Fruit fly (Drosophila melanogaster) whole organism, embryonic: ENCODE measurements around the gene Atg14.
A peak's percentile ranks its signal among the peaks of the same experiment; 100 is the strongest.

ENCODE experiments used
- Bgb ChIP-seq: fragments of 200-800 bp; sonication (Bioruptor generic); IDR thresholded peaks from 2 replicates; pipeline ENCODE4 v1.3.6; 2022; ENCODE audit warnings: missing biosample characterization, missing genetic modification characterization; ENCODE audit not compliant: partially characterized antibody
- CG10209 ChIP-seq: fragments of 200-800 bp; sonication (Bioruptor generic); optimal IDR thresholded peaks from 3 replicates; lab custom pipeline; 2017; ENCODE audit warnings: missing biosample characterization, mild to moderate bottlenecking, missing genetic modification characterization, missing genetic modification reagents
- CG10366 ChIP-seq: fragments of 200-800 bp; sonication (Bioruptor generic); IDR thresholded peaks from 2 replicates; pipeline ENCODE4 v1.3.6; 2022; ENCODE audit warnings: missing biosample characterization, missing genetic modification characterization
- CG10462 ChIP-seq: fragments of 200-800 bp; sonication (Bioruptor generic); optimal IDR thresholded peaks from 2 replicates; lab custom pipeline; 2016; ENCODE audit warnings: missing biosample characterization, missing genetic modification characterization
- CG10543 ChIP-seq: fragments of 200-800 bp; sonication (Bioruptor generic); optimal IDR thresholded peaks from 3 replicates; lab custom pipeline; 2017; ENCODE audit warnings: missing biosample characterization, mild to moderate bottlenecking, missing genetic modification characterization, moderate library complexity
- CG13123 ChIP-seq: fragments of 200-800 bp; sonication (Bioruptor generic); optimal IDR thresholded peaks from 2 replicates; lab custom pipeline; 2016; ENCODE audit warnings: missing biosample characterization, missing genetic modification characterization
- CG15269 ChIP-seq: fragments of 200-800 bp; sonication (Bioruptor generic); optimal IDR thresholded peaks from 2 replicates; lab custom pipeline; 2018; ENCODE audit warnings: missing biosample characterization, mild to moderate bottlenecking, missing genetic modification characterization, moderate library complexity
- CG1602 ChIP-seq: fragments of 200-800 bp; sonication (Bioruptor generic); optimal IDR thresholded peaks from 3 replicates; lab custom pipeline; 2016; ENCODE audit warnings: missing biosample characterization, missing genetic modification characterization
- CG16779 ChIP-seq: fragments of 200-800 bp; sonication (Bioruptor generic); IDR thresholded peaks from 2 replicates; pipeline ENCODE4 v1.3.6; 2022; ENCODE audit warnings: missing biosample characterization, missing genetic modification characterization
- CG17361 ChIP-seq: fragments of 200-800 bp; sonication (Bioruptor generic); IDR thresholded peaks from 3 replicates; pipeline ENCODE4 v1.3.6; 2022; ENCODE audit warnings: missing biosample characterization, missing genetic modification characterization
- CG17612 ChIP-seq: fragments of 200-800 bp; sonication (Bioruptor generic); IDR thresholded peaks from 2 replicates; pipeline ENCODE4 v1.3.6; 2022; ENCODE audit warnings: missing biosample characterization, missing genetic modification characterization
- CG31388 ChIP-seq: fragments of 200-800 bp; sonication (Bioruptor generic); optimal IDR thresholded peaks from 2 replicates; lab custom pipeline; 2016; ENCODE audit warnings: missing biosample characterization, missing genetic modification characterization
- CG3163 ChIP-seq: fragments of 200-800 bp; sonication (Bioruptor generic); optimal IDR thresholded peaks from 3 replicates; lab custom pipeline; 2016; ENCODE audit warnings: missing biosample characterization, missing genetic modification characterization
- CG3726 ChIP-seq: fragments of 200-800 bp; sonication (Bioruptor generic); IDR thresholded peaks from 3 replicates; pipeline ENCODE4, ENCODE4 v1.3.6; 2022; ENCODE audit warnings: missing biosample characterization, missing genetic modification characterization
- CG6689 ChIP-seq: fragments of 200-800 bp; sonication (Bioruptor generic); IDR thresholded peaks from 2 replicates; pipeline ENCODE4 v1.3.6; 2022; ENCODE audit warnings: missing biosample characterization, missing genetic modification characterization
- CG6791 ChIP-seq: fragments of 200-800 bp; sonication (Bioruptor generic); IDR thresholded peaks from 3 replicates; pipeline ENCODE4 v1.3.6; 2022; ENCODE audit warnings: missing biosample characterization, missing genetic modification characterization; ENCODE audit not compliant: partially characterized antibody
- CG8388 ChIP-seq: fragments of 200-800 bp; sonication (Bioruptor generic); optimal IDR thresholded peaks from 2 replicates; lab custom pipeline; 2019; ENCODE audit warnings: missing biosample characterization, mild to moderate bottlenecking, missing genetic modification characterization, moderate library complexity
- CG9797 ChIP-seq: fragments of 200-800 bp; sonication (Bioruptor generic); optimal IDR thresholded peaks from 3 replicates; lab custom pipeline; 2018; ENCODE audit warnings: missing biosample characterization, mild to moderate bottlenecking, missing genetic modification characterization
- CTCF ChIP-seq: fragments of 200-800 bp; sonication (Bioruptor generic); optimal IDR thresholded peaks from 2 replicates; lab custom pipeline; 2017; ENCODE audit warnings: missing biosample characterization, mild to moderate bottlenecking, missing genetic modification characterization, moderate library complexity
- Chrac-16 ChIP-seq: fragments of 200-800 bp; sonication (Bioruptor generic); optimal IDR thresholded peaks from 3 replicates; lab custom pipeline; 2016; ENCODE audit warnings: missing biosample characterization, missing genetic modification characterization
- CoRest ChIP-seq: fragments of 200-800 bp; sonication (Bioruptor generic); optimal IDR thresholded peaks from 3 replicates; lab custom pipeline; 2018; ENCODE audit warnings: missing biosample characterization, mild to moderate bottlenecking, missing genetic modification characterization, moderate library complexity
- Dbx ChIP-seq: fragments of 200-800 bp; sonication (Bioruptor generic); IDR thresholded peaks from 3 replicates; pipeline ENCODE4 v1.3.6; 2022; ENCODE audit warnings: missing biosample characterization, missing genetic modification characterization
- Deaf1 ChIP-seq: fragments of 200-800 bp; optimal IDR thresholded peaks from 3 replicates; lab custom pipeline; 2019; ENCODE audit warnings: missing biosample characterization, mild to moderate bottlenecking, missing genetic modification characterization, moderate library complexity
- Hmx ChIP-seq: fragments of 200-800 bp; sonication (Bioruptor generic); optimal IDR thresholded peaks from 2 replicates; lab custom pipeline; 2016; ENCODE audit warnings: missing biosample characterization, missing genetic modification characterization
- Hr51 ChIP-seq, 2 experiments: fragments of 200-800 bp; sonication (Bioruptor generic); optimal IDR thresholded peaks; 2 replicates in 1 of 2; 3 replicates in 1 of 2; lab custom pipeline; 2016 to 2018; ENCODE audit warnings: missing biosample characterization in 2 of 2, missing genetic modification characterization in 2 of 2, mild to moderate bottlenecking in 1 of 2, moderate library complexity in 1 of 2
- Mrtf ChIP-seq: fragments of 200-800 bp; sonication (Bioruptor generic); IDR thresholded peaks from 3 replicates; pipeline ENCODE4 v1.3.6; 2022; ENCODE audit warnings: missing biosample characterization, missing genetic modification characterization
- Oaz ChIP-seq: fragments of 200-800 bp; sonication (Bioruptor generic); IDR thresholded peaks from 2 replicates; pipeline ENCODE4 v1.3.6; 2022; ENCODE audit warnings: missing biosample characterization, missing genetic modification characterization
- Opbp ChIP-seq: fragments of 200-800 bp; sonication (Bioruptor generic); IDR thresholded peaks from 3 replicates; pipeline ENCODE4 v1.3.6; 2022; ENCODE audit warnings: missing biosample characterization, missing genetic modification characterization; ENCODE audit not compliant: partially characterized antibody
- Sin3A ChIP-seq: fragments of >200 bp; optimal IDR thresholded peaks from 2 replicates; lab custom pipeline; 2018
- Six4 ChIP-seq: fragments of 200-800 bp; sonication (Bioruptor generic); optimal IDR thresholded peaks from 2 replicates; lab custom pipeline; 2016; ENCODE audit warnings: missing biosample characterization, missing genetic modification characterization
- Sry-β ChIP-seq: fragments of 200-800 bp; sonication (Bioruptor generic); optimal IDR thresholded peaks from 2 replicates; lab custom pipeline; 2018; ENCODE audit warnings: missing biosample characterization, mild to moderate bottlenecking, missing genetic modification characterization, moderate library complexity
- Sry-δ ChIP-seq: fragments of 200-800 bp; sonication (Bioruptor generic); optimal IDR thresholded peaks from 2 replicates; lab custom pipeline; 2016; ENCODE audit warnings: missing biosample characterization, missing genetic modification characterization
- az2 ChIP-seq: fragments of 200-800 bp; sonication (Bioruptor generic); optimal IDR thresholded peaks from 3 replicates; lab custom pipeline; 2016; ENCODE audit warnings: missing biosample characterization, missing genetic modification characterization
- bcd ChIP-seq: fragments of 200-800 bp; sonication (Bioruptor generic); optimal IDR thresholded peaks from 2 replicates; lab custom pipeline; 2017; ENCODE audit warnings: missing biosample characterization, mild to moderate bottlenecking, missing genetic modification characterization
- crc ChIP-seq: fragments of 200-800 bp; sonication (Bioruptor generic); optimal IDR thresholded peaks from 2 replicates; lab custom pipeline; 2016; ENCODE audit warnings: missing biosample characterization, missing genetic modification characterization
- dimm ChIP-seq: fragments of 200-800 bp; sonication (Bioruptor generic); IDR thresholded peaks from 2 replicates; pipeline ENCODE4 v1.3.6; 2022; ENCODE audit warnings: missing biosample characterization, missing genetic modification characterization
- en ChIP-seq: fragments of 200-800 bp; sonication (Bioruptor generic); optimal IDR thresholded peaks from 2 replicates; lab custom pipeline; 2016; ENCODE audit warnings: missing biosample characterization, missing genetic modification characterization
- eyg ChIP-seq: fragments of 200-800 bp; sonication (Bioruptor generic); optimal IDR thresholded peaks from 3 replicates; lab custom pipeline; 2016; ENCODE audit warnings: missing biosample characterization, missing genetic modification characterization
- fu2 ChIP-seq: fragments of 200-800 bp; sonication (Bioruptor generic); optimal IDR thresholded peaks from 2 replicates; lab custom pipeline; 2016; ENCODE audit warnings: missing biosample characterization, missing genetic modification characterization
- gce ChIP-seq: fragments of 200-800 bp; sonication (Bioruptor generic); IDR thresholded peaks from 3 replicates; pipeline ENCODE4 v1.3.6; 2022; ENCODE audit warnings: missing biosample characterization, missing genetic modification characterization
- hb ChIP-seq: fragments of 200-800 bp; sonication (Bioruptor generic); IDR thresholded peaks from 3 replicates; pipeline ENCODE4 v1.3.6; 2022; ENCODE audit warnings: missing biosample characterization, missing genetic modification characterization; ENCODE audit not compliant: partially characterized antibody
- hbn ChIP-seq: fragments of 200-800 bp; sonication (Bioruptor generic); IDR thresholded peaks from 2 replicates; pipeline ENCODE4 v1.3.6; 2022; ENCODE audit warnings: missing biosample characterization, missing genetic modification characterization; ENCODE audit not compliant: partially characterized antibody
- knrl ChIP-seq: fragments of 200-800 bp; sonication (Bioruptor generic); IDR thresholded peaks from 3 replicates; pipeline ENCODE4 v1.3.6; 2022; ENCODE audit warnings: missing biosample characterization, missing genetic modification characterization; ENCODE audit not compliant: partially characterized antibody
- mam ChIP-seq: fragments of 200-800 bp; sonication (Bioruptor generic); optimal IDR thresholded peaks from 3 replicates; lab custom pipeline; 2016; ENCODE audit warnings: missing biosample characterization, missing genetic modification characterization
- nau ChIP-seq: fragments of 200-800 bp; sonication (Bioruptor generic); optimal IDR thresholded peaks from 3 replicates; lab custom pipeline; 2017; ENCODE audit warnings: missing biosample characterization, mild to moderate bottlenecking, missing genetic modification characterization, missing genetic modification reagents
- nerfin-1 ChIP-seq: fragments of 200-800 bp; sonication (Bioruptor generic); optimal IDR thresholded peaks from 3 replicates; lab custom pipeline; 2019; ENCODE audit warnings: missing biosample characterization, mild to moderate bottlenecking, missing genetic modification characterization, moderate library complexity
- oc ChIP-seq: fragments of 200-800 bp; sonication (Bioruptor generic); optimal IDR thresholded peaks from 2 replicates; lab custom pipeline; 2018; ENCODE audit warnings: missing biosample characterization, mild to moderate bottlenecking, missing genetic modification characterization, moderate library complexity
- sisA ChIP-seq: fragments of 200-800 bp; sonication (Bioruptor generic); IDR thresholded peaks from 2 replicates; pipeline ENCODE4 v1.3.6; 2022; ENCODE audit warnings: missing biosample characterization, missing genetic modification characterization
- slbo ChIP-seq: fragments of 200-800 bp; sonication (Bioruptor generic); IDR thresholded peaks from 2 replicates; pipeline ENCODE4 v1.3.6; 2022; ENCODE audit warnings: missing biosample characterization, missing genetic modification characterization
- so ChIP-seq: fragments of 200-800 bp; sonication (Bioruptor generic); IDR thresholded peaks from 3 replicates; pipeline ENCODE4 v1.3.6; 2022; ENCODE audit warnings: missing biosample characterization, missing genetic modification characterization
- sug ChIP-seq: fragments of 200-800 bp; optimal IDR thresholded peaks from 2 replicates; lab custom pipeline; 2019; ENCODE audit warnings: missing biosample characterization, mild to moderate bottlenecking, missing genetic modification characterization, moderate library complexity
- wor ChIP-seq: fragments of 200-800 bp; sonication (Bioruptor generic); IDR thresholded peaks from 2 replicates; pipeline ENCODE4 v1.3.6; 2022; ENCODE audit warnings: missing biosample characterization, missing genetic modification characterization
- yki ChIP-seq: fragments of >200 bp; optimal IDR thresholded peaks from 3 replicates; lab custom pipeline; 2018
- zfh2 ChIP-seq: fragments of 200-800 bp; sonication (Bioruptor generic); optimal IDR thresholded peaks from 2 replicates; lab custom pipeline; 2016; ENCODE audit warnings: missing biosample characterization, missing genetic modification characterization

Atg14 gene

dm6 chr3R:29089662-29090007 is 26.6 kb upstream of the Atg14 start (continued):
- TF ChIP-seq az2 (GFP tag; lab: Kevin White, UChicago) (no peak), CG17361 (GFP tag; lab: Robert Waterston, UW) (peak; percentile 52; the same call in 1 of the 3 replicates), CG6689 (GFP tag; lab: Robert Waterston, UW) (peak; percentile 40; the same call in 1 of the 2 replicates), CG16779 (GFP tag; lab: Robert Waterston, UW) (no peak), Chrac-16 (no peak), sisA (GFP tag; lab: Robert Waterston, UW) (peak; percentile 40), CG6791 (no peak), fu2 (GFP tag; lab: Kevin White, UChicago) (no peak), sug (tag; lab: Kevin White, UChicago) (no peak), Dbx (0 out of 3 replicates have a peak, but pooled peaks have one; percentile 21), Mrtf (GFP tag; lab: Robert Waterston, UW) (peak; percentile 59; the same call in 2 of the 3 replicates), CG15269 (tag; lab: Kevin White, UChicago) (no peak), Oaz (GFP tag; lab: Robert Waterston, UW) (no peak), Sry-β (no peak), CoRest (tag; lab: Kevin White, UChicago) (no peak), so (no peak), Deaf1 (tag; lab: Kevin White, UChicago) (no peak), CG9797 (GFP tag; lab: Kevin White, UChicago) (no peak), Opbp (GFP tag; lab: Robert Waterston, UW) (no peak), bcd (GFP tag; lab: Kevin White, UChicago) (peak; percentile 55), Bgb (no peak), nerfin-1 (tag; lab: Kevin White, UChicago) (peak; percentile 52), CG10209 (no peak), CG10543 (GFP tag; lab: Kevin White, UChicago) (peak; percentile 58), CG17612 (GFP tag; lab: Robert Waterston, UW) (no peak), hb (GFP tag; lab: Robert Waterston, UW) (no peak), CG1602 (GFP tag; lab: Kevin White, UChicago) (no peak), oc (tag; lab: Kevin White, UChicago) (peak; percentile 26), CG10462 (GFP tag; lab: Kevin White, UChicago) (no peak), slbo (GFP tag; lab: Robert Waterston, UW) (no peak), yki (lab: Kevin White, UChicago) (no peak), mam (no peak), gce (no peak), CG31388 (GFP tag; lab: Kevin White, UChicago) (no peak), wor (no peak), CG3163 (GFP tag; lab: Kevin White, UChicago) (no peak), Hr51 (GFP tag; optimal IDR thresholded peaks at IDR 0.05; lab: Kevin White, UChicago) (no peak), CG13123 (GFP tag; lab: Kevin White, UChicago) (no peak), dimm (GFP tag; lab: Robert Waterston, UW) (no peak), zfh2 (GFP tag; lab: Kevin White, UChicago) (no peak), Six4 (peak; percentile 44), nau (GFP tag; lab: Kevin White, UChicago) (peak; percentile 62), Sry-δ (GFP tag; lab: Kevin White, UChicago) (no peak), knrl (GFP tag; lab: Robert Waterston, UW) (no peak), Hmx (GFP tag; lab: Kevin White, UChicago) (no peak), en (no peak), CG10366 (GFP tag; lab: Robert Waterston, UW) (no peak), eyg (GFP tag; lab: Kevin White, UChicago) (peak; percentile 39), Sin3A (no peak), crc (no peak), CG8388 (GFP tag; lab: Kevin White, UChicago) (no peak), CG3726 (no peak), CTCF (GFP tag; lab: Kevin White, UChicago) (no peak), hbn (GFP tag; lab: Robert Waterston, UW) (no peak)
